Fruit fly (Drosophila melanogaster): Measurements from ENCODE around the gene CG33658.

The CG33658 gene

dm6 chr3R:24810844-24811625 lies 29.9 kb downstream of the CG33658 start (continued):
- TF ChIP-seq CG3407 (GFP tag; optimal IDR thresholded peaks at IDR 0.05): peak; percentile 60
- TF ChIP-seq CG1529 (GFP tag; optimal IDR thresholded peaks at IDR 0.05): peak; percentile 78
- TF ChIP-seq Dll (GFP tag; IDR thresholded peaks at IDR 0.05; ENCODE audit: partially characterized antibody): no peak
- TF ChIP-seq CG10267 (tag; optimal IDR thresholded peaks at IDR 0.05): peak; percentile 63
- peak; percentile 8 for TF ChIP-seq CG8290 (GFP tag; optimal IDR thresholded peaks at IDR 0.05)
- peak in 1 of 2 experiments; percentile 98 for TF ChIP-seq CG8290 (tag; optimal IDR thresholded peaks at IDR 0.05)
- peak; percentile 77 for TF ChIP-seq Mes4 (GFP tag; optimal IDR thresholded peaks at IDR 0.05)
- TF ChIP-seq tio (GFP tag; optimal IDR thresholded peaks at IDR 0.05): peak; percentile 79
- no peak for TF ChIP-seq lov (optimal IDR thresholded peaks at IDR 0.05)
- TF ChIP-seq lov (GFP tag; IDR thresholded peaks at IDR 0.05): peak; percentile 73; the same call in 2 of the 3 replicates
- TF ChIP-seq CG4404 (GFP tag; IDR thresholded peaks at IDR 0.05): peak; percentile 61
- TF ChIP-seq ara (GFP tag; IDR thresholded peaks at IDR 0.05): peak; percentile 78
- TF ChIP-seq Bgb (GFP tag; IDR thresholded peaks at IDR 0.05; ENCODE audit: partially characterized antibody): no peak
- TF ChIP-seq PHDP (tag; optimal IDR thresholded peaks at IDR 0.05): peak; percentile 92
- TF ChIP-seq CG34376 (GFP tag; optimal IDR thresholded peaks at IDR 0.05): peak; percentile 74
- TF ChIP-seq ash1 (GFP tag; optimal IDR thresholded peaks at IDR 0.05): peak; percentile 82
- TF ChIP-seq ac (GFP tag; optimal IDR thresholded peaks at IDR 0.05): peak; percentile 30
- peak; percentile 19 for TF ChIP-seq nom (GFP tag; optimal IDR thresholded peaks at IDR 0.05)
- peak; percentile 73 for TF ChIP-seq CG30431 (GFP tag; optimal IDR thresholded peaks at IDR 0.05)
- TF ChIP-seq hkb (optimal IDR thresholded peaks at IDR 0.05): no peak
- peak; percentile 92 for TF ChIP-seq hkb (GFP tag; IDR thresholded peaks at IDR 0.05)
- TF ChIP-seq dysf (GFP tag; IDR thresholded peaks at IDR 0.05): peak; percentile 93
- no peak for TF ChIP-seq p53 (GFP tag; optimal IDR thresholded peaks at IDR 0.05)
- TF ChIP-seq chn (GFP tag; optimal IDR thresholded peaks at IDR 0.05): peak; percentile 75
- TF ChIP-seq CG2678 (tag; optimal IDR thresholded peaks at IDR 0.05): peak; percentile 93
- peak; percentile 95 for TF ChIP-seq Rfx (GFP tag; IDR thresholded peaks at IDR 0.05)
- no peak for TF ChIP-seq CG3065 (GFP tag; optimal IDR thresholded peaks at IDR 0.05)
- TF ChIP-seq Doc3 (GFP tag; IDR thresholded peaks at IDR 0.05; ENCODE audit: partially characterized antibody): no peak
- TF ChIP-seq CG34224 (GFP tag; IDR thresholded peaks at IDR 0.05; ENCODE audit: partially characterized antibody): no peak
- TF ChIP-seq NFAT (GFP tag; IDR thresholded peaks at IDR 0.05): peak; percentile 90
- TF ChIP-seq crc (GFP tag; optimal IDR thresholded peaks at IDR 0.05): peak; percentile 62
- TF ChIP-seq bab2 (GFP tag; optimal IDR thresholded peaks at IDR 0.05): peak; percentile 86
- TF ChIP-seq CG10959 (GFP tag; IDR thresholded peaks at IDR 0.05): peak; percentile 58; the same call in 1 of the 2 replicates
- TF ChIP-seq nau (GFP tag; optimal IDR thresholded peaks at IDR 0.05): peak; percentile 76
- TF ChIP-seq eyg (GFP tag; optimal IDR thresholded peaks at IDR 0.05): peak; percentile 64
- TF ChIP-seq CG1832 (GFP tag; optimal IDR thresholded peaks at IDR 0.05): no peak
- 0 out of 3 replicates have a peak, but pooled peaks have one; percentile 18 for TF ChIP-seq z (GFP tag; IDR thresholded peaks at IDR 0.05)
- TF ChIP-seq ewg (GFP tag; optimal IDR thresholded peaks at IDR 0.05): peak; percentile 73
- TF ChIP-seq gro (GFP tag; optimal IDR thresholded peaks at IDR 0.05): peak; percentile 91
- peak; percentile 67 for TF ChIP-seq pum (GFP tag; optimal IDR thresholded peaks at IDR 0.05)
- peak; percentile 75 for TF ChIP-seq Six4 (GFP tag; optimal IDR thresholded peaks at IDR 0.05)
- TF ChIP-seq CG1647 (GFP tag; optimal IDR thresholded peaks at IDR 0.05): peak; percentile 89
- TF ChIP-seq BEAF-32 (GFP tag; optimal IDR thresholded peaks at IDR 0.05): no peak
- TF ChIP-seq stwl (tag; optimal IDR thresholded peaks at IDR 0.05): no peak
- TF ChIP-seq Eip74EF (GFP tag; optimal IDR thresholded peaks at IDR 0.05): peak in 1 of 2 experiments; percentile 81
